Worm (Caenorhabditis elegans): ENCODE results near the gene F25E5.8.

- TF ChIP-seq nhr-237 (tag; optimal IDR thresholded peaks at IDR 0.05) (no peak), ztf-4 (tag; optimal IDR thresholded peaks at IDR 0.05) (no peak), blmp-1 (tag; optimal IDR thresholded peaks at IDR 0.05) (no peak), unc-130 (tag; optimal IDR thresholded peaks at IDR 0.05) (no peak), egl-27 (tag; optimal IDR thresholded peaks at IDR 0.05) (no peak)
Observed at ce11 chrV:7428880-7429279, 6.8 kb upstream of the F25E5.8 start, which contains the start of gene srw-69.
